Fruit fly (Drosophila melanogaster): ENCODE measurements around the gene CG3982.

DNA sequence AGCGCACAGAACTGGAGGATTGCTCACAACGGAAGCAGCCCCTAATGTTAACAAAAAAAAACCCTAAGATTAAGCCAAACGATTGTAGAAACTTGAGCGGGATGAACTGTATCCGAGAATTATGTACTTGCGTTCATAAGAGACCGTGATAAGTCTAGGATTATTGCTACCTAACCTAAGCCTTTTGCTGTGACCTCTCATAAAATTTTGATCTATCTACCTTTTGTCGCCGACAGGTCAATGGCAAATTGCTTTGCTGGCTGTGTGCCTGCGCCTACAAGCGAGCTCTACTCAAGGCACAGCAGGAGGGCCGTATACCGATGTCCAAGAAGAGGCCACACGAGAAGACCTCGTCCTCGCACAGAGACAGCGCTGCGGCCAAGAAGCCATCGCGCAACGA, 48.5 kb downstream of the CG3982 start:
- no peak for TF ChIP-seq insv (optimal IDR thresholded peaks at IDR 0.05)
- no peak for TF ChIP-seq h (optimal IDR thresholded peaks at IDR 0.05)
- no peak for TF ChIP-seq psq (optimal IDR thresholded peaks at IDR 0.05)
- no peak for TF ChIP-seq Myc (optimal IDR thresholded peaks at IDR 0.05)
- no peak for TF ChIP-seq Sin3A (optimal IDR thresholded peaks at IDR 0.05)

All from Kc167 (cell line).